Fruit fly (Drosophila melanogaster) whole organism, prepupa: ENCODE results near the gene CG18731.

Experiments
- CG10669 ChIP-seq: fragments of 200-800 bp; sonication (Bioruptor generic); optimal IDR thresholded peaks from 3 replicates; lab custom pipeline; 2018; ENCODE audit warnings: missing biosample characterization, mild to moderate bottlenecking, missing genetic modification characterization, moderate library complexity
- CG11294 ChIP-seq: fragments of 200-800 bp; sonication (Bioruptor generic); IDR thresholded peaks from 2 replicates; pipeline ENCODE4 v1.3.6; 2022; ENCODE audit warnings: missing biosample characterization, missing genetic modification characterization
- CG11762 ChIP-seq: fragments of 200-800 bp; sonication (Bioruptor generic); optimal IDR thresholded peaks from 3 replicates; lab custom pipeline; 2016; ENCODE audit warnings: missing biosample characterization, missing genetic modification characterization; ENCODE audit not compliant: insufficient read depth
- CG11902 ChIP-seq: fragments of 200-800 bp; sonication (Bioruptor generic); optimal IDR thresholded peaks from 3 replicates; lab custom pipeline; 2016; ENCODE audit warnings: missing biosample characterization, missing genetic modification characterization
- CG15336 ChIP-seq: fragments of 200-800 bp; sonication (Bioruptor generic); IDR thresholded peaks from 2 replicates; pipeline ENCODE4 v1.3.6; 2022; ENCODE audit warnings: missing biosample characterization, missing genetic modification characterization
- CG1621 ChIP-seq: fragments of 200-800 bp; sonication (Bioruptor generic); optimal IDR thresholded peaks from 3 replicates; lab custom pipeline; 2018; ENCODE audit warnings: missing biosample characterization, mild to moderate bottlenecking, missing genetic modification characterization
- CG3032 ChIP-seq: fragments of 200-800 bp; optimal IDR thresholded peaks from 2 replicates; lab custom pipeline; 2019; ENCODE audit warnings: missing biosample characterization, mild to moderate bottlenecking, missing genetic modification characterization, moderate library complexity
- CG31627 ChIP-seq: fragments of 200-800 bp; sonication (Bioruptor generic); optimal IDR thresholded peaks from 3 replicates; lab custom pipeline; 2016; ENCODE audit warnings: missing biosample characterization, missing genetic modification characterization
- CG32006 ChIP-seq: fragments of 200-800 bp; sonication (Bioruptor generic); optimal IDR thresholded peaks from 3 replicates; lab custom pipeline; 2017; ENCODE audit warnings: missing biosample characterization, mild to moderate bottlenecking, missing genetic modification characterization
- CG3919 ChIP-seq: fragments of 200-800 bp; sonication (Bioruptor generic); optimal IDR thresholded peaks from 3 replicates; lab custom pipeline; 2016; ENCODE audit warnings: missing biosample characterization, missing genetic modification characterization
- CG4318 ChIP-seq: fragments of 200-800 bp; sonication (Bioruptor generic); optimal IDR thresholded peaks from 3 replicates; lab custom pipeline; 2017; ENCODE audit warnings: missing biosample characterization, mild to moderate bottlenecking, missing genetic modification characterization
- CG6163 ChIP-seq: fragments of 200-800 bp; sonication (Bioruptor generic); IDR thresholded peaks from 3 replicates; pipeline ENCODE4 v1.3.6; 2022; ENCODE audit warnings: missing biosample characterization, missing genetic modification characterization
- CG6276 ChIP-seq: fragments of 200-800 bp; sonication (Bioruptor generic); optimal IDR thresholded peaks from 2 replicates; lab custom pipeline; 2017; ENCODE audit warnings: missing biosample characterization, mild to moderate bottlenecking, missing genetic modification characterization
- CG6854 ChIP-seq: fragments of 200-800 bp; sonication (Bioruptor generic); optimal IDR thresholded peaks from 2 replicates; lab custom pipeline; 2017; ENCODE audit warnings: missing biosample characterization, mild to moderate bottlenecking, missing genetic modification characterization
- CG7368 ChIP-seq: fragments of 200-800 bp; sonication (Bioruptor generic); optimal IDR thresholded peaks from 3 replicates; lab custom pipeline; 2016; ENCODE audit warnings: missing biosample characterization, missing genetic modification characterization
- CG8119 ChIP-seq: fragments of 200-800 bp; sonication (Bioruptor generic); IDR thresholded peaks from 3 replicates; pipeline ENCODE4 v1.3.6; 2022; ENCODE audit warnings: missing biosample characterization, missing genetic modification characterization
- CG8632 ChIP-seq: fragments of 200-800 bp; sonication (Bioruptor generic); optimal IDR thresholded peaks from 3 replicates; lab custom pipeline; 2016; ENCODE audit warnings: missing biosample characterization, missing genetic modification characterization
- CG9139 ChIP-seq: fragments of 200-800 bp; sonication (Bioruptor generic); optimal IDR thresholded peaks from 3 replicates; lab custom pipeline; 2017; ENCODE audit warnings: missing biosample characterization, mild to moderate bottlenecking, missing genetic modification characterization
- Eip75B ChIP-seq: fragments of 200-800 bp; sonication (Bioruptor generic); optimal IDR thresholded peaks from 3 replicates; lab custom pipeline; 2016; ENCODE audit warnings: missing biosample characterization, missing genetic modification characterization
- Eip78C ChIP-seq: fragments of 200-800 bp; sonication (Bioruptor generic); peaks from one replicate; lab custom pipeline; 2016; ENCODE audit warnings: missing biosample characterization, missing genetic modification characterization
- Eip93F ChIP-seq: fragments of 200-800 bp; sonication (Bioruptor generic); optimal IDR thresholded peaks from 2 replicates; lab custom pipeline; 2016; ENCODE audit warnings: missing biosample characterization, mild to moderate bottlenecking, missing genetic modification characterization
- Gug ChIP-seq: fragments of 200-800 bp; sonication (Bioruptor generic); IDR thresholded peaks from 2 replicates; pipeline ENCODE4 v1.3.6; 2022; ENCODE audit warnings: missing biosample characterization, missing genetic modification characterization
- Hr39 ChIP-seq: fragments of 200-800 bp; sonication (Bioruptor generic); optimal IDR thresholded peaks from 2 replicates; lab custom pipeline; 2016; ENCODE audit warnings: missing biosample characterization, missing genetic modification characterization
- Lpt ChIP-seq: fragments of 200-800 bp; sonication (Bioruptor generic); optimal IDR thresholded peaks from 3 replicates; lab custom pipeline; 2016; ENCODE audit warnings: missing biosample characterization, missing genetic modification characterization
- Met ChIP-seq: fragments of 200-800 bp; sonication (Bioruptor generic); optimal IDR thresholded peaks from 3 replicates; lab custom pipeline; 2016; ENCODE audit warnings: missing biosample characterization, missing genetic modification characterization
- OdsH ChIP-seq: fragments of 200-800 bp; sonication (Bioruptor generic); optimal IDR thresholded peaks from 3 replicates; lab custom pipeline; 2016; ENCODE audit warnings: missing biosample characterization, missing genetic modification characterization
- Smox ChIP-seq: fragments of 200-800 bp; sonication (Bioruptor generic); optimal IDR thresholded peaks from 3 replicates; lab custom pipeline; 2016; ENCODE audit warnings: missing biosample characterization, missing genetic modification characterization
- Sox15 ChIP-seq: fragments of 200-800 bp; sonication (Bioruptor generic); optimal IDR thresholded peaks from 3 replicates; lab custom pipeline; 2016; ENCODE audit warnings: missing biosample characterization, missing genetic modification characterization
- acj6 ChIP-seq: fragments of 200-800 bp; sonication (Bioruptor generic); optimal IDR thresholded peaks from 3 replicates; lab custom pipeline; 2016; ENCODE audit warnings: missing biosample characterization, missing genetic modification characterization
- dac ChIP-seq: fragments of 200-800 bp; sonication (Bioruptor generic); optimal IDR thresholded peaks from 2 replicates; lab custom pipeline; 2017; ENCODE audit warnings: missing biosample characterization, mild to moderate bottlenecking, missing genetic modification characterization
- dsx ChIP-seq: fragments of 200-800 bp; optimal IDR thresholded peaks from 3 replicates; lab custom pipeline; 2019; ENCODE audit warnings: missing biosample characterization, mild to moderate bottlenecking, missing genetic modification characterization, moderate library complexity; ENCODE audit not compliant: poor library complexity, severe bottlenecking
- eg ChIP-seq: fragments of 200-800 bp; sonication (Bioruptor generic); IDR thresholded peaks from 3 replicates; pipeline ENCODE4 v1.3.6; 2022; ENCODE audit warnings: missing biosample characterization, missing genetic modification characterization
- esn ChIP-seq: fragments of 200-800 bp; sonication (Bioruptor generic); optimal IDR thresholded peaks from 2 replicates; lab custom pipeline; 2016; ENCODE audit warnings: missing biosample characterization, mild to moderate bottlenecking, missing genetic modification characterization, moderate library complexity
- fd59A ChIP-seq: fragments of 200-800 bp; sonication (Bioruptor generic); optimal IDR thresholded peaks from 2 replicates; lab custom pipeline; 2017; ENCODE audit warnings: missing biosample characterization, mild to moderate bottlenecking, missing genetic modification characterization, missing genetic modification reagents
- fd85E ChIP-seq: fragments of 200-800 bp; sonication (Bioruptor generic); optimal IDR thresholded peaks from 3 replicates; lab custom pipeline; 2016; ENCODE audit warnings: missing biosample characterization, missing genetic modification characterization
- fkh ChIP-seq: fragments of 200-800 bp; sonication (Bioruptor generic); optimal IDR thresholded peaks from 3 replicates; lab custom pipeline; 2017; ENCODE audit warnings: missing biosample characterization, mild to moderate bottlenecking, missing genetic modification characterization, moderate library complexity
- lz ChIP-seq: fragments of 200-800 bp; sonication (Bioruptor generic); optimal IDR thresholded peaks from 3 replicates; lab custom pipeline; 2016; ENCODE audit warnings: missing biosample characterization, missing genetic modification characterization
- net ChIP-seq: fragments of 200-800 bp; sonication (Bioruptor generic); optimal IDR thresholded peaks from 3 replicates; lab custom pipeline; 2016; ENCODE audit warnings: missing biosample characterization, missing genetic modification characterization
- pdm3 ChIP-seq: fragments of 200-800 bp; sonication (Bioruptor generic); optimal IDR thresholded peaks from 3 replicates; lab custom pipeline; 2016; ENCODE audit warnings: missing biosample characterization, missing genetic modification characterization
- spab ChIP-seq: fragments of 200-800 bp; sonication (Bioruptor generic); optimal IDR thresholded peaks from 2 replicates; lab custom pipeline; 2017; ENCODE audit warnings: missing biosample characterization, mild to moderate bottlenecking, missing genetic modification characterization, missing genetic modification reagents
- ss ChIP-seq, 2 experiments: fragments of 200-800 bp; sonication (Bioruptor generic); optimal IDR thresholded peaks; 2 replicates in 1 of 2; 3 replicates in 1 of 2; lab custom pipeline; 2017 to 2018; ENCODE audit warnings: mild to moderate bottlenecking in 2 of 2, missing biosample characterization in 2 of 2, missing genetic modification characterization in 2 of 2, moderate library complexity in 1 of 2
- vri ChIP-seq: fragments of 200-800 bp; sonication (Bioruptor generic); optimal IDR thresholded peaks from 3 replicates; lab custom pipeline; 2016; ENCODE audit warnings: missing biosample characterization, mild to moderate bottlenecking, missing genetic modification characterization

Gene CG18731

DNA sequence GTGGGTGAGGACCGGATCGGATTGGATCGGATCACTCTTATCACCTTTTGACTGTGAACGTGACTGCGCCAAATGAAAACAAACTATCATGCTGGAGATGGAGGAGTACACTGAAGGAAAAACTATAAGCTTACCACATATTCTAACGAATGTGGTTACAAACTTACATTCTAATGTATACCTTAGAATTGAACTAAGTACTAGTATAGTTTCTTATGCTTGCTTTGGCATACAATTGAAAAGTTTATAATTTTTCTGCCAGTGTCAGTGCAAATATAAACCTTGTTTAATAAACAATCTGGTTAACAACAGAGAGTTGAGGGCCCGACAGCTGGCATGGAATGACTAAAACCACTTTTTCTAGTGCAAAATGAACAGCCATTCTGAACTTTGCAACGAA, 7.3 kb upstream of the CG18731 start (continued):
- TF ChIP-seq fd85E (GFP tag; lab: Kevin White, UChicago) (no peak), Met (no peak), vri (GFP tag; lab: Kevin White, UChicago) (no peak), CG4318 (GFP tag; lab: Kevin White, UChicago) (peak; percentile 55), Gug (GFP tag; lab: Robert Waterston, UW) (peak; percentile 47), dac (GFP tag; lab: Kevin White, UChicago) (peak; percentile 27), Eip78C (GFP tag; lab: Kevin White, UChicago) (peak; percentile 5), OdsH (GFP tag; lab: Kevin White, UChicago) (peak; percentile 24), CG8119 (GFP tag; lab: Robert Waterston, UW) (peak; percentile 57; the same call in 2 of the 3 replicates)

DNA sequence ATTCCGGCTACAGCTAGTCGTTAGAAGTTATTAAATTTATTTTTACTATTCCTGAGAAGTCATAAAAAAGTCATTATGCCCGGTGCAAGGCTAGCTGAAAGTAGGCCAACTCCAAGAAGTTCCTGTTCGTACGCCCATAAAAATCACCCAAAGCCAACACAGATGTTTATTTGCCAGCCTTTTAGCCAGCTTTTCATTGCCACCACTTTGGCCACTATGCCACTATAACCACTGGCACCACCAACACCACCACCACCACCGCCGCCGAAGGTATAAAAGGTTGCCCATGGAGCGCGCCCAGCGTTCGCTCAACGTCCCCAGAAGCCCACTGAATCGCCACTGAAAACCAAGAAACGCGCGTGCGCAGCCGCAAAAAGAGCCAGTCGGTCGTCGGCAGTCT, 6.5 kb upstream of the CG18731 start, which contains the start of gene CG15506:
TSS of gene CG15506 (plus strand) at position 301 of the 400 bp plus-strand sequence.
- TF ChIP-seq Eip93F (no peak), CG1621 (no peak), Lpt (GFP tag; lab: Kevin White, UChicago) (no peak), acj6 (GFP tag; lab: Kevin White, UChicago) (no peak), eg (0 out of 3 replicates have a peak, but pooled peaks have one; percentile 36), CG7368 (GFP tag; lab: Kevin White, UChicago) (no peak), CG6854 (GFP tag; lab: Kevin White, UChicago) (no peak), CG8119 (GFP tag; lab: Robert Waterston, UW) (0 out of 3 replicates have a peak, but pooled peaks have one; percentile 25), CG10669 (no peak), pdm3 (GFP tag; lab: Kevin White, UChicago) (no peak), CG6163 (GFP tag; lab: Robert Waterston, UW) (0 out of 3 replicates have a peak, but pooled peaks have one; percentile 11), CG15336 (GFP tag; lab: Robert Waterston, UW) (0 out of 2 replicates have a peak, but pooled peaks have one; percentile 7), CG3032 (tag; lab: Kevin White, UChicago) (no peak), fd59A (no peak), ss (GFP tag; optimal IDR thresholded peaks at IDR 0.05; lab: Kevin White, UChicago) (peak in 1 of 2 experiments; percentile 33), lz (GFP tag; lab: Kevin White, UChicago) (no peak)

DNA sequence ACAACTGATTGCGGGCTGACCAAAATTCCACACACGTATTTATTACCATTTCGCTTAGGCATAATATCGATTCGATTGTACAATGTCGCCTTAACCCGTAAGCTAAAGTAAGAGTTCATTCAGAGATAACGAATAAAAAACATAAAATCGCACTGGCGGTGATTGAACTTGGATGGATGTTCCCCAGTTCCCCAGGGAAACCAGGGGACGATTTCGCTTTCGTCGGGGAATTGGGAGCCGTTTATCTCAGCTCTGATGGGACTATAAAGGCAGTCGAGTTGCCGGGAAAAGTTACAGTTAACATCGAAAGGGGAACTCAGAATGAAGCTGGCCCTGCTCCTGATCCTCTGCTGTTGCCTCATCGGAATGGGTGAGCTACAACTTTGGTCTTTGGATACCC, 2.6 kb upstream of the CG18731 start, which contains the start of gene CG34296:
TSS of gene CG34296 (plus strand) at position 301 of the 400 bp plus-strand sequence.
- no peak for TF ChIP-seq CG8632 (GFP tag; lab: Kevin White, UChicago)
- no peak for TF ChIP-seq CG6163 (GFP tag; lab: Robert Waterston, UW)
- no peak for TF ChIP-seq acj6 (GFP tag; lab: Kevin White, UChicago)
- no peak for TF ChIP-seq fkh (GFP tag; lab: Kevin White, UChicago)
- no peak for TF ChIP-seq spab
- TF ChIP-seq CG8119 (GFP tag; lab: Robert Waterston, UW): no peak
- no peak for TF ChIP-seq vri (GFP tag; lab: Kevin White, UChicago)
- TF ChIP-seq CG11762 (GFP tag; lab: Kevin White, UChicago): no peak
- no peak for TF ChIP-seq CG4318 (GFP tag; lab: Kevin White, UChicago)
- no peak for TF ChIP-seq dsx
- no peak for TF ChIP-seq CG11294 (GFP tag; lab: Robert Waterston, UW)

DNA sequence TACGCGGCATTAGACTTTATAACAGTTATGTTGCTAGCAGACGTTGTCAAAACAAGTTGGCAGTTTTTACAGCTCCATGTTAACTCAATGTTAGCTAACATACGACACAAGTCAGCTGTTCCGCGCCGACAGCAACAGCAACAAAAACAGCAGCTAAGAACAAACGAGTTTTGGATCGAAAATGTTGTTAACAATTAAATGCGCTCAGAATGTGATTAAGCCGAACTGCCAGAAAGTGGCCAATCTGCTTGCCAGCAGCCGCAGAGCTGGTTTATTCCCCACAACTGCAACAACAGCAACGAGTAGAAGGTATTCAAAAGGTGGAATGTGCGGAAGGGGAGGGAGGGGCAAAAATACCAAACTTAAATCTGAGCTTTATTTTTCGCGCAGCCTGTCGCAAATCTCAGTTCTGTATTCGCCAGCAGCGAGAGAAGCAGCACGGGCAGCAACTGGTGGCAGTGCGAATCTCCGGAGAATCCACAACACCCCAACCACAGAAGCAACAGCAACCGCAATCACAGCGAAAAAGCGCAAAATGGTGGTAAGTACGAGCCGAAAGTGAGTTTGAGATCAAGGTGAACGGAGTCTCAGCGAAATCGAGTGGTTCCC, 1.7 kb upstream of the CG18731 start, which contains the start of gene Pcd:
TSS of gene Pcd (plus strand) at position 116 of the 609 bp plus-strand sequence.
- TF ChIP-seq fkh (GFP tag; lab: Kevin White, UChicago) (no peak), CG7368 (GFP tag; lab: Kevin White, UChicago) (no peak), CG32006 (no peak), CG8632 (GFP tag; lab: Kevin White, UChicago) (no peak), dsx (peak; percentile 47), Gug (GFP tag; lab: Robert Waterston, UW) (no peak), Eip78C (GFP tag; lab: Kevin White, UChicago) (peak; percentile 45), CG9139 (GFP tag; lab: Kevin White, UChicago) (no peak), CG15336 (GFP tag; lab: Robert Waterston, UW) (0 out of 2 replicates have a peak, but pooled peaks have one; percentile 29), net (GFP tag; lab: Kevin White, UChicago) (no peak), CG6276 (no peak), Sox15 (GFP tag; lab: Kevin White, UChicago) (no peak), CG10669 (no peak), Smox (GFP tag; lab: Kevin White, UChicago) (no peak), vri (GFP tag; lab: Kevin White, UChicago) (no peak), pdm3 (GFP tag; lab: Kevin White, UChicago) (no peak), ss (GFP tag; optimal IDR thresholded peaks at IDR 0.05; lab: Kevin White, UChicago) (peak in 1 of 2 experiments; percentile 25), esn (GFP tag; lab: Kevin White, UChicago) (peak; percentile 1), CG11902 (GFP tag; lab: Kevin White, UChicago) (no peak), CG11762 (GFP tag; lab: Kevin White, UChicago) (no peak), Eip75B (GFP tag; lab: Kevin White, UChicago) (peak; percentile 2), Met (no peak), dac (GFP tag; lab: Kevin White, UChicago) (no peak), CG31627 (GFP tag; lab: Kevin White, UChicago) (no peak), CG3919 (GFP tag; lab: Kevin White, UChicago) (no peak), Hr39 (GFP tag; lab: Kevin White, UChicago) (no peak)
